Worm (Caenorhabditis elegans) whole organism, L4 larva: ENCODE data around the gene pag-3.
A peak's percentile ranks its signal among the peaks of the same experiment; 100 is the strongest.

ENCODE experiments used
- T20F7.1 ChIP-seq: fragments of 200-800 bp; sonication (Bioruptor generic); optimal IDR thresholded peaks from 2 replicates; lab custom pipeline; 2018; ENCODE audit warnings: mild to moderate bottlenecking, missing genetic modification characterization, missing compliant biosample characterization
- T26A8.4 ChIP-seq: fragments of 200-800 bp; sonication (Bioruptor generic); IDR thresholded peaks from 2 replicates; pipeline ENCODE4 v1.3.6; 2022; ENCODE audit warnings: missing genetic modification characterization, missing compliant biosample characterization
- Y75B8A.6 ChIP-seq: fragments of 200-800 bp; sonication (Bioruptor generic); IDR thresholded peaks from 2 replicates; pipeline ENCODE4 v1.3.6; 2022; ENCODE audit warnings: missing genetic modification reagents, missing genetic modification characterization, missing compliant biosample characterization
- ama-1 ChIP-seq: fragments of 150-350 bp; optimal IDR thresholded peaks from 2 replicates; lab custom pipeline; 2014; ENCODE audit warnings: inconsistent platforms, mixed read lengths
- arid-1 ChIP-seq: fragments of 200-800 bp; sonication (Bioruptor generic); conservative IDR thresholded peaks from 2 replicates; pipeline ENCODE4 v1.3.6; 2022; ENCODE audit warnings: missing genetic modification reagents, missing genetic modification characterization, missing compliant biosample characterization
- ceh-20 ChIP-seq: fragments of 200-800 bp; sonication (Bioruptor generic); IDR thresholded peaks from 2 replicates; pipeline ENCODE4 v1.3.6; 2022; ENCODE audit warnings: missing genetic modification reagents, missing genetic modification characterization, missing compliant biosample characterization
- ceh-82 ChIP-seq: sonication (generic microtip); optimal IDR thresholded peaks from 2 replicates; lab custom pipeline; 2017; ENCODE audit warnings: missing biosample characterization, missing genetic modification characterization
- ces-1 ChIP-seq: fragments of 150-350 bp; sonication (generic microtip); optimal IDR thresholded peaks from 4 replicates; lab custom pipeline; 2014; ENCODE audit warnings: missing biosample characterization, missing genetic modification reagents, missing genetic modification characterization
- daf-12 ChIP-seq: fragments of 150-350 bp; optimal IDR thresholded peaks from 2 replicates; lab custom pipeline; 2014; ENCODE audit warnings: missing biosample characterization, missing genetic modification reagents, missing genetic modification characterization
- daf-19 ChIP-seq: fragments of 200-800 bp; sonication (Bioruptor generic); conservative IDR thresholded peaks from 2 replicates; pipeline ENCODE4 v1.3.6; 2022; ENCODE audit warnings: missing genetic modification characterization, missing compliant biosample characterization
- dmd-6 ChIP-seq: fragments of 200-800 bp; sonication (Bioruptor generic); IDR thresholded peaks from 2 replicates; pipeline ENCODE4 v1.3.6; 2022; ENCODE audit warnings: missing genetic modification reagents, missing genetic modification characterization, missing compliant biosample characterization
- dve-1 ChIP-seq: sonication (generic microtip); optimal IDR thresholded peaks from 2 replicates; lab custom pipeline; 2017; ENCODE audit warnings: antibody characterized with exemption, mild to moderate bottlenecking, missing genetic modification characterization, missing compliant biosample characterization; ENCODE audit not compliant: insufficient read depth
- fkh-10 ChIP-seq: fragments of 150-350 bp; optimal IDR thresholded peaks from 2 replicates; lab custom pipeline; 2014; ENCODE audit warnings: missing biosample characterization, missing genetic modification reagents, missing genetic modification characterization
- gei-8 ChIP-seq: fragments of 200-800 bp; sonication (Bioruptor generic); optimal IDR thresholded peaks from 2 replicates; lab custom pipeline; 2018; ENCODE audit warnings: mild to moderate bottlenecking, missing genetic modification characterization, missing compliant biosample characterization
- hif-1 ChIP-seq, 2 experiments: sonication (generic microtip); optimal IDR thresholded peaks; 2 replicates each; lab custom pipeline; 2016 to 2017; ENCODE audit warnings: missing compliant biosample characterization in 2 of 2, missing genetic modification characterization in 2 of 2, missing genetic modification reagents in 2 of 2, missing genotype in 2 of 2, mild to moderate bottlenecking in 1 of 2
- hlh-11 ChIP-seq: fragments of 200-800 bp; sonication (Bioruptor generic); optimal IDR thresholded peaks from 2 replicates; lab custom pipeline; 2018; ENCODE audit warnings: mild to moderate bottlenecking, missing genetic modification characterization, missing compliant biosample characterization
- hlh-30 ChIP-seq: sonication (generic microtip); optimal IDR thresholded peaks from 2 replicates; lab custom pipeline; 2017; ENCODE audit warnings: antibody characterized with exemption, mild to moderate bottlenecking, missing genetic modification characterization, missing compliant biosample characterization; ENCODE audit not compliant: insufficient read depth
- lin-1 ChIP-seq: fragments of 200-800 bp; sonication (Bioruptor generic); IDR thresholded peaks from 2 replicates; pipeline ENCODE4 v1.3.6; 2022; ENCODE audit warnings: missing genetic modification reagents, missing genetic modification characterization, missing compliant biosample characterization
- lin-13 ChIP-seq: fragments of 150-350 bp; optimal IDR thresholded peaks from 2 replicates; lab custom pipeline; 2014; ENCODE audit warnings: missing biosample characterization, missing genetic modification reagents, missing genetic modification characterization
- lin-38 ChIP-seq: fragments of 200-800 bp; sonication (Bioruptor generic); IDR thresholded peaks from 2 replicates; pipeline ENCODE4 v1.3.6; 2022; ENCODE audit warnings: missing genetic modification reagents, missing genetic modification characterization, missing compliant biosample characterization
- lin-39 ChIP-seq: fragments of 150-350 bp; optimal IDR thresholded peaks from 2 replicates; lab custom pipeline; 2014; ENCODE audit warnings: missing biosample characterization, missing genetic modification reagents, missing genetic modification characterization
- lsy-2 ChIP-seq, 2 experiments: fragments of 150-350 bp in 1 of 2; sonication (generic microtip) in 1 of 2; optimal IDR thresholded peaks; 2 replicates each; lab custom pipeline; 2014 to 2017; ENCODE audit warnings: missing biosample characterization in 2 of 2, missing genetic modification characterization in 2 of 2
- mep-1 ChIP-seq: fragments of 150-350 bp; sonication (generic microtip); optimal IDR thresholded peaks from 3 replicates; lab custom pipeline; 2014; ENCODE audit warnings: missing biosample characterization, missing genetic modification characterization
- mes-2 ChIP-seq: sonication (generic microtip); optimal IDR thresholded peaks from 2 replicates; lab custom pipeline; 2016; ENCODE audit warnings: missing genotype, mild to moderate bottlenecking, missing genetic modification characterization, missing compliant biosample characterization; ENCODE audit not compliant: poor library complexity, severe bottlenecking
- mxl-3 ChIP-seq: fragments of 200-800 bp; sonication (Bioruptor generic); optimal IDR thresholded peaks from 2 replicates; lab custom pipeline; 2018; ENCODE audit warnings: mild to moderate bottlenecking, missing genetic modification characterization, missing compliant biosample characterization
- nhr-10 ChIP-seq: fragments of 150-350 bp; optimal IDR thresholded peaks from 2 replicates; lab custom pipeline; 2014; ENCODE audit warnings: missing biosample characterization, missing genetic modification characterization
- nhr-11 ChIP-seq: fragments of 150-350 bp; optimal IDR thresholded peaks from 2 replicates; lab custom pipeline; 2014; ENCODE audit warnings: missing biosample characterization, missing genetic modification characterization
- nhr-28 ChIP-seq: fragments of 150-350 bp; optimal IDR thresholded peaks from 2 replicates; lab custom pipeline; 2014; ENCODE audit warnings: missing biosample characterization, missing genetic modification characterization
- nhr-41 ChIP-seq: fragments of 200-800 bp; sonication (Bioruptor generic); IDR thresholded peaks from 2 replicates; pipeline ENCODE4 v1.3.6; 2022; ENCODE audit warnings: missing genetic modification reagents, missing genetic modification characterization, missing compliant biosample characterization
- nhr-76 ChIP-seq: fragments of 150-350 bp; optimal IDR thresholded peaks from 2 replicates; lab custom pipeline; 2014; ENCODE audit warnings: missing biosample characterization, missing genetic modification characterization
- pha-4 ChIP-seq, 2 experiments: fragments of 150-350 bp in 1 of 2; fragments of 200-800 bp in 1 of 2; sonication (Bioruptor generic) in 1 of 2; IDR thresholded peaks in 1 of 2; optimal IDR thresholded peaks in 1 of 2; 2 replicates each; pipeline versions ENCODE4 v1.3.6 to Lab custom; 2014 to 2022; ENCODE audit warnings: missing genetic modification characterization in 2 of 2, missing genetic modification reagents in 2 of 2, missing biosample characterization in 1 of 2, missing compliant biosample characterization in 1 of 2
- php-3 ChIP-seq: fragments of 200-800 bp; sonication (Bioruptor generic); IDR thresholded peaks from 2 replicates; pipeline ENCODE4 v1.3.6; 2022; ENCODE audit warnings: missing genetic modification reagents, missing genetic modification characterization, missing compliant biosample characterization
- pqm-1 ChIP-seq: sonication (generic microtip); optimal IDR thresholded peaks from 2 replicates; lab custom pipeline; 2017; ENCODE audit warnings: missing biosample characterization, missing genetic modification characterization
- rbr-2 ChIP-seq: sonication (generic microtip); optimal IDR thresholded peaks from 2 replicates; lab custom pipeline; 2016; ENCODE audit warnings: missing genotype, missing genetic modification characterization, missing compliant biosample characterization
- snpc-4 ChIP-seq: fragments of 150-350 bp; optimal IDR thresholded peaks from 2 replicates; lab custom pipeline; 2014; ENCODE audit warnings: missing biosample characterization, missing genetic modification characterization
- tag-97 ChIP-seq: fragments of 200-800 bp; sonication (Bioruptor generic); IDR thresholded peaks from 2 replicates; pipeline ENCODE4 v1.3.6; 2022; ENCODE audit warnings: missing genetic modification characterization, missing compliant biosample characterization
- unc-62 ChIP-seq, 3 experiments: fragments of 150-350 bp in 1 of 3; sonication (generic microtip); optimal IDR thresholded peaks in 2 of 3; peaks in 1 of 3; 1 replicate in 1 of 3; 2 replicates in 2 of 3; lab custom pipeline; 2014 to 2017; ENCODE audit warnings: missing biosample characterization in 3 of 3, missing genetic modification characterization in 3 of 3, missing genetic modification reagents in 3 of 3, missing genotype in 1 of 3
- vab-7 ChIP-seq: fragments of 200-800 bp; sonication (Bioruptor generic); IDR thresholded peaks from 2 replicates; pipeline ENCODE4 v1.3.6; 2022; ENCODE audit warnings: missing genetic modification reagents, missing genetic modification characterization, missing compliant biosample characterization
- zfp-3 ChIP-seq: fragments of 200-800 bp; sonication (Bioruptor generic); conservative IDR thresholded peaks from 2 replicates; pipeline ENCODE4 v1.3.6; 2022; ENCODE audit warnings: missing genetic modification reagents, missing genetic modification characterization, missing compliant biosample characterization
- zip-11 ChIP-seq: fragments of 200-800 bp; sonication (Bioruptor generic); IDR thresholded peaks from 2 replicates; pipeline ENCODE4 v1.3.6; 2022; ENCODE audit warnings: missing genetic modification characterization, missing compliant biosample characterization
- ztf-7 ChIP-seq: fragments of 150-350 bp; optimal IDR thresholded peaks from 2 replicates; lab custom pipeline; 2014; ENCODE audit warnings: missing biosample characterization, missing genetic modification characterization

Gene pag-3

ce11 chrX:14983274-14983673 is 28.8 kb upstream of the pag-3 start, which contains the start of gene rbg-1 (continued):
- TF ChIP-seq hlh-11 (tag; lab: Kevin White, UChicago) (peak; percentile 81), rbr-2 (tag; lab: Kevin White, UChicago) (peak; percentile 78), nhr-28 (peak; percentile 55), php-3 (no peak), ceh-82 (tag; lab: Kevin White, UChicago) (no peak), snpc-4 (no peak), dmd-6 (GFP tag; lab: Robert Waterston, UW) (peak; percentile 66), nhr-76 (tag; lab: Kevin White, UChicago) (no peak), fkh-10 (GFP tag; lab: Kevin White, UChicago) (peak; percentile 53), ceh-20 (GFP tag; lab: Robert Waterston, UW) (0 out of 2 replicates have a peak, but pooled peaks have one; percentile 21), ces-1 (GFP tag; lab: Kevin White, UChicago) (no peak)

ce11 chrX:14982525-14982924 is 28.1 kb upstream of the pag-3 start, which contains the start of gene plp-2:
Gene plp-2 (minus strand): TSS chrX:14982804.
- no peak for TF ChIP-seq T26A8.4
- peak; percentile 37 for TF ChIP-seq hlh-30
- peak; percentile 62 for TF ChIP-seq lin-38 (GFP tag; lab: Robert Waterston, UW)
- peak in 1 of 2 experiments; percentile 79 for TF ChIP-seq unc-62 (GFP tag; optimal IDR thresholded peaks at IDR 0.05 in 1 of 2; lab: Kevin White, UChicago)
- TF ChIP-seq unc-62 (tag; optimal IDR thresholded peaks at IDR 0.05; lab: Kevin White, UChicago), result no peak

ce11 chrX:14981620-14982019 is 27.2 kb upstream of the pag-3 start:
- TF ChIP-seq pqm-1 (tag; lab: Kevin White, UChicago) (peak; percentile 30), T20F7.1 (peak; percentile 2), php-3 (0 out of 2 replicates have a peak, but pooled peaks have one; percentile 38), dmd-6 (GFP tag; lab: Robert Waterston, UW) (peak; percentile 55), lin-38 (GFP tag; lab: Robert Waterston, UW) (peak; percentile 55)
- TF ChIP-seq, all 104 proteins: peak for 5; not testable (repeated sequence) for 99

DNA sequence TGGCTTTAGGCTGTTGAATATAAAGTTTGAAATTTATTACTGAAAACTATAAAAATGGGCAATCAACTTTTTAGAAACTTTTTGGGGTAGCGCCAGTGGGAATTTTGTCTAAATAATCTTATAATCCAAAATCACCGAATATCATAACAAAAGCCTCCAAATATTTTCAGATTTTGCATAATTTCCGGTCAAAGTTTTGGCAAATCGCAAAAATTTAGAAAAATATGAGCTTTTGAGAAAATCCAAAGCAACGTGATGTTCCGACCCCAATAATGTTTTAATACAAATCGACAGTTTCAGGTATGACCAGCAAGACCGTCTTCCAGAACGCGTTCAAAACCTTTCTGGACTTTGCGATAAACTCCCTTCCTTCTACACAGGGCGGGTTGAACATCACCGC is 24.9 kb upstream of the pag-3 start, which contains the start of gene emre-1:
TSS of gene emre-1 (plus strand) at position 301 of the 400 bp plus-strand sequence.
- TF ChIP-seq nhr-10, result no peak
- TF ChIP-seq ama-1 (lab: Kevin White, UChicago), result no peak
- TF ChIP-seq nhr-11 (tag; lab: Kevin White, UChicago), result no peak
- no peak for TF ChIP-seq lin-1 (GFP tag; lab: Robert Waterston, UW)
- TF ChIP-seq daf-19 (GFP tag; lab: Robert Waterston, UW), result no peak

DNA sequence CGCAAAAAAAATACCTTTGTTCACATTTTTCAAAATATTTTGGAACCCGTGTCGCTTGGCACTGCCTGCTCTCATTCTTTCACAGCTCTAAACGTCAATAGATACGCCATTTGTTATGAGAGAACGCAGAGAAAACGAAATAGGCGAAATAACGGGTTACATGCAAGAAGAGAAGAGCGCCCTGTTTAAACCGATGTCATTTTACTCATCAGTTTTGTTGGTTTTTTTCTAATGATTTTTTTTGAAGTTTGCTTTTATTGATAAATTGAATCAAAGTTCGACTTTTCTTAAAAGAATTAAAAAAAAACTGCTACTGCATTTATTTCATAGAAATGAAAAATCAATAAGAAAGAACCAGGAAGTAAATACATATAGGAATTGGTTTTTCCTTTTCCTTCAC is 24.3 kb upstream of the pag-3 start:
- peak; percentile 62 for TF ChIP-seq mep-1 (tag; lab: Kevin White, UChicago)
- TF ChIP-seq hlh-11 (tag; lab: Kevin White, UChicago), result peak; percentile 13
- no peak for TF ChIP-seq gei-8 (GFP tag; lab: Kevin White, UChicago)
- no peak for TF ChIP-seq mxl-3 (GFP tag; lab: Kevin White, UChicago)
- TF ChIP-seq zfp-3, result no peak
- TF ChIP-seq vab-7 (GFP tag; lab: Robert Waterston, UW), result no peak
- TF ChIP-seq lin-38 (GFP tag; lab: Robert Waterston, UW), result peak; percentile 13; the same call in 1 of the 2 replicates
- TF ChIP-seq dmd-6 (GFP tag; lab: Robert Waterston, UW), result no peak
- peak; percentile 27; the same call in 1 of the 2 replicates for TF ChIP-seq T26A8.4
- no peak for TF ChIP-seq daf-12
- no peak for TF ChIP-seq nhr-41 (GFP tag; lab: Robert Waterston, UW)
- TF ChIP-seq tag-97 (GFP tag; lab: Robert Waterston, UW), result no peak
- TF ChIP-seq hlh-30, result peak; percentile 19
- TF ChIP-seq ztf-7, result peak; percentile 32
- TF ChIP-seq mes-2, result peak; percentile 47
- peak; percentile 27 for TF ChIP-seq T20F7.1
- TF ChIP-seq dve-1 (tag; lab: Kevin White, UChicago), result peak; percentile 53
- no peak for TF ChIP-seq ceh-82 (tag; lab: Kevin White, UChicago)
- TF ChIP-seq ama-1 (lab: Kevin White, UChicago), result peak; percentile 76
- no peak for TF ChIP-seq Y75B8A.6 (GFP tag; lab: Robert Waterston, UW)
- TF ChIP-seq arid-1 (GFP tag; lab: Robert Waterston, UW), result no peak
- TF ChIP-seq lin-13 (GFP tag; lab: Kevin White, UChicago), result peak; percentile 58
- TF ChIP-seq lsy-2 (tag; optimal IDR thresholded peaks at IDR 0.05; lab: Kevin White, UChicago), result peak in 1 of 2 experiments; percentile 64
- TF ChIP-seq hif-1 (tag; optimal IDR thresholded peaks at IDR 0.05; lab: Kevin White, UChicago), result no peak
- TF ChIP-seq zip-11 (GFP tag; lab: Robert Waterston, UW), result no peak
- no peak for TF ChIP-seq pha-4 (GFP tag; IDR thresholded peaks at IDR 0.05; lab: Robert Waterston, UW)
- TF ChIP-seq pha-4 (tag; optimal IDR thresholded peaks at IDR 0.05; lab: Kevin White, UChicago), result peak; percentile 62
- no peak for TF ChIP-seq lin-39
